Fruit fly (Drosophila melanogaster) whole organism, pupa: Measurements from ENCODE around the gene dmrt99B.
A peak's percentile ranks its signal among the peaks of the same experiment; 100 is the strongest.

ENCODE experiments used
- CG10348 ChIP-seq: fragments of 200-800 bp; sonication (Bioruptor generic); IDR thresholded peaks from 2 replicates; pipeline ENCODE4 v1.3.6; 2022; ENCODE audit warnings: missing biosample characterization, missing genetic modification characterization
- CG12605 ChIP-seq: fragments of 200-800 bp; sonication (Bioruptor generic); IDR thresholded peaks from 2 replicates; pipeline ENCODE4 v1.3.6; 2022; ENCODE audit warnings: missing biosample characterization, missing genetic modification characterization
- CG34367 ChIP-seq: fragments of 200-800 bp; sonication (Bioruptor generic); optimal IDR thresholded peaks from 2 replicates; lab custom pipeline; 2018; ENCODE audit warnings: missing biosample characterization, mild to moderate bottlenecking, missing genetic modification characterization
- CG4496 ChIP-seq: fragments of 200-800 bp; sonication (Bioruptor generic); IDR thresholded peaks from 3 replicates; pipeline ENCODE4 v1.3.6; 2022; ENCODE audit warnings: missing biosample characterization, missing genetic modification characterization
- CG8159 ChIP-seq: fragments of 200-800 bp; sonication (Bioruptor generic); optimal IDR thresholded peaks from 3 replicates; lab custom pipeline; 2018; ENCODE audit warnings: missing biosample characterization, mild to moderate bottlenecking, missing genetic modification characterization, moderate library complexity
- CG9948 ChIP-seq: fragments of 200-800 bp; sonication (Bioruptor generic); optimal IDR thresholded peaks from 2 replicates; lab custom pipeline; 2018; ENCODE audit warnings: missing biosample characterization, mild to moderate bottlenecking, missing genetic modification characterization, moderate library complexity
- EcR ChIP-seq: fragments of 200-800 bp; sonication (Bioruptor generic); optimal IDR thresholded peaks from 3 replicates; lab custom pipeline; 2019; ENCODE audit warnings: missing biosample characterization, missing genetic modification characterization, mild to moderate bottlenecking, moderate library complexity, missing genetic modification reagents
- gl ChIP-seq: fragments of 200-800 bp; sonication (Bioruptor generic); optimal IDR thresholded peaks from 2 replicates; lab custom pipeline; 2018; ENCODE audit warnings: missing biosample characterization, mild to moderate bottlenecking, missing genetic modification characterization
- rn ChIP-seq: fragments of 200-800 bp; sonication (Bioruptor generic); IDR thresholded peaks from 2 replicates; pipeline ENCODE4 v1.3.6; 2022; ENCODE audit warnings: missing biosample characterization, missing genetic modification characterization

- TF ChIP-seq CG12605 (GFP tag; lab: Robert Waterston, UW) (no peak), EcR (GFP tag; lab: Kevin White, UChicago) (no peak), CG34367 (tag; lab: Kevin White, UChicago) (peak; percentile 57), gl (tag; lab: Kevin White, UChicago) (no peak), CG10348 (GFP tag; lab: Robert Waterston, UW) (no peak), CG4496 (GFP tag; lab: Robert Waterston, UW) (no peak), CG9948 (tag; lab: Kevin White, UChicago) (peak; percentile 57), rn (no peak), CG8159 (tag; lab: Kevin White, UChicago) (peak; percentile 77)
Measured at dm6 chr3R:29690539-29690852, 1.9 kb upstream of the dmrt99B start.
